Worm (Caenorhabditis elegans): ENCODE results near the gene laat-1.

- TF ChIP-seq pha-4 (tag; optimal IDR thresholded peaks at IDR 0.05): peak; percentile 92
- TF ChIP-seq cnd-1 (tag; optimal IDR thresholded peaks at IDR 0.05): peak; percentile 31
- peak; percentile 86 for TF ChIP-seq mep-1 (tag; optimal IDR thresholded peaks at IDR 0.05)
- TF ChIP-seq ztf-11 (tag; optimal IDR thresholded peaks at IDR 0.05): peak; percentile 21
- no peak for TF ChIP-seq bed-3 (GFP tag; optimal IDR thresholded peaks at IDR 0.05)
- TF ChIP-seq nhr-12 (tag; optimal IDR thresholded peaks at IDR 0.05): no peak
- TF ChIP-seq elt-1 (tag; optimal IDR thresholded peaks at IDR 0.05; ENCODE audit: borderline replicate concordance, insufficient read depth): no peak
- no peak for TF ChIP-seq nhr-28 (tag; optimal IDR thresholded peaks at IDR 0.05)
- TF ChIP-seq unc-62 (GFP tag; optimal IDR thresholded peaks at IDR 0.05): peak; percentile 32
- TF ChIP-seq M03D4.4 (tag; optimal IDR thresholded peaks at IDR 0.05): peak; percentile 46
- no peak for TF ChIP-seq hlh-1 (tag; optimal IDR thresholded peaks at IDR 0.05)
- peak; percentile 91 for TF ChIP-seq lin-13 (tag; optimal IDR thresholded peaks at IDR 0.05)
- TF ChIP-seq elt-3 (tag; optimal IDR thresholded peaks at IDR 0.05): no peak
These were observed 21.0 kb downstream of the laat-1 start, which contains the start of gene F48A11.4 for ce11 chrII:216598-216997.
